Fruit fly (Drosophila melanogaster) whole organism, embryonic: Measurements from ENCODE around the gene Fam92.

Source experiments
- Aef1 ChIP-seq: fragments of 200-800 bp; sonication (Bioruptor generic); IDR thresholded peaks from 3 replicates; pipeline ENCODE4 v1.3.6; 2022; ENCODE audit warnings: missing biosample characterization, missing genetic modification characterization
- Atf6 ChIP-seq: fragments of 200-800 bp; sonication (Bioruptor generic); IDR thresholded peaks from 2 replicates; pipeline ENCODE4 v1.3.6; 2022; ENCODE audit warnings: missing biosample characterization, missing genetic modification characterization
- Bdp1 ChIP-seq: fragments of 200-800 bp; sonication (Bioruptor generic); optimal IDR thresholded peaks from 3 replicates; lab custom pipeline; 2016; ENCODE audit warnings: missing biosample characterization, missing genetic modification characterization
- CG10565 ChIP-seq: fragments of 200-800 bp; sonication (Bioruptor generic); optimal IDR thresholded peaks from 3 replicates; lab custom pipeline; 2016; ENCODE audit warnings: missing biosample characterization, mild to moderate bottlenecking, missing genetic modification characterization
- CG10654 ChIP-seq: fragments of 200-800 bp; sonication (Bioruptor generic); optimal IDR thresholded peaks from 2 replicates; lab custom pipeline; 2016; ENCODE audit warnings: missing biosample characterization, missing genetic modification characterization
- CG12236 ChIP-seq: fragments of 200-800 bp; sonication (Bioruptor generic); optimal IDR thresholded peaks from 2 replicates; lab custom pipeline; 2016; ENCODE audit warnings: missing biosample characterization, missing genetic modification characterization
- CG12299 ChIP-seq: fragments of 200-800 bp; sonication (Bioruptor generic); optimal IDR thresholded peaks from 2 replicates; lab custom pipeline; 2018; ENCODE audit warnings: missing biosample characterization, mild to moderate bottlenecking, missing genetic modification characterization
- CG12942 ChIP-seq: fragments of 200-800 bp; sonication (Bioruptor generic); optimal IDR thresholded peaks from 3 replicates; lab custom pipeline; 2016; ENCODE audit warnings: missing biosample characterization, missing genetic modification characterization
- CG15269 ChIP-seq: fragments of 200-800 bp; sonication (Bioruptor generic); optimal IDR thresholded peaks from 2 replicates; lab custom pipeline; 2018; ENCODE audit warnings: missing biosample characterization, mild to moderate bottlenecking, missing genetic modification characterization, moderate library complexity
- CG17186 ChIP-seq: fragments of 200-800 bp; sonication (Bioruptor generic); optimal IDR thresholded peaks from 3 replicates; lab custom pipeline; 2017; ENCODE audit warnings: missing biosample characterization, missing genetic modification reagents, missing genetic modification characterization
- CG17802 ChIP-seq: fragments of 200-800 bp; sonication (Bioruptor generic); optimal IDR thresholded peaks from 2 replicates; lab custom pipeline; 2018; ENCODE audit warnings: missing biosample characterization, mild to moderate bottlenecking, missing genetic modification characterization, moderate library complexity
- CG17829 ChIP-seq: fragments of 200-800 bp; optimal IDR thresholded peaks from 2 replicates; lab custom pipeline; 2019; ENCODE audit warnings: missing biosample characterization, mild to moderate bottlenecking, missing genetic modification characterization, moderate library complexity
- CG18764 ChIP-seq: fragments of 200-800 bp; sonication (Bioruptor generic); optimal IDR thresholded peaks from 3 replicates; lab custom pipeline; 2016; ENCODE audit warnings: missing biosample characterization, missing genetic modification characterization
- CG32772 ChIP-seq: fragments of 200-800 bp; sonication (Bioruptor generic); IDR thresholded peaks from 2 replicates; pipeline ENCODE4 v1.3.6; 2022; ENCODE audit warnings: missing biosample characterization, missing genetic modification characterization
- CG34224 ChIP-seq: fragments of 200-800 bp; sonication (Bioruptor generic); IDR thresholded peaks from 3 replicates; pipeline ENCODE4 v1.3.6; 2022; ENCODE audit warnings: missing biosample characterization, missing genetic modification characterization; ENCODE audit not compliant: partially characterized antibody
- CG3726 ChIP-seq: fragments of 200-800 bp; sonication (Bioruptor generic); IDR thresholded peaks from 3 replicates; pipeline ENCODE4, ENCODE4 v1.3.6; 2022; ENCODE audit warnings: missing biosample characterization, missing genetic modification characterization
- CG5180 ChIP-seq: fragments of 200-800 bp; sonication (Bioruptor generic); optimal IDR thresholded peaks from 3 replicates; lab custom pipeline; 2017; ENCODE audit warnings: missing biosample characterization, missing genetic modification characterization, mild to moderate bottlenecking, moderate library complexity, missing genetic modification reagents
- CG7963 ChIP-seq: fragments of 200-800 bp; sonication (Bioruptor generic); IDR thresholded peaks from 3 replicates; pipeline ENCODE4 v1.3.6; 2022; ENCODE audit warnings: missing biosample characterization, missing genetic modification characterization; ENCODE audit not compliant: partially characterized antibody
- Chrac-16 ChIP-seq: fragments of 200-800 bp; sonication (Bioruptor generic); optimal IDR thresholded peaks from 3 replicates; lab custom pipeline; 2016; ENCODE audit warnings: missing biosample characterization, missing genetic modification characterization
- Dfd ChIP-seq, 2 experiments: fragments of >200 bp; optimal IDR thresholded peaks; 2 replicates each; lab custom pipeline; 2017; ENCODE audit warnings: missing biosample characterization in 2 of 2, missing genetic modification characterization in 2 of 2
- Fer2 ChIP-seq: fragments of 200-800 bp; sonication (Bioruptor generic); optimal IDR thresholded peaks from 2 replicates; lab custom pipeline; 2018; ENCODE audit warnings: missing biosample characterization, mild to moderate bottlenecking, missing genetic modification characterization, moderate library complexity
- GATAe ChIP-seq: fragments of 200-800 bp; sonication (Bioruptor generic); conservative IDR thresholded peaks from 2 replicates; pipeline ENCODE4 v1.3.6; 2022; ENCODE audit warnings: missing biosample characterization, missing genetic modification characterization
- MBD-R2 ChIP-seq: fragments of 200-800 bp; sonication (Bioruptor generic); IDR thresholded peaks from 2 replicates; pipeline ENCODE4 v1.3.6; 2022; ENCODE audit warnings: missing biosample characterization, missing genetic modification characterization
- MESR4 ChIP-seq: fragments of 200-800 bp; sonication (Bioruptor generic); optimal IDR thresholded peaks from 2 replicates; lab custom pipeline; 2018; ENCODE audit warnings: missing biosample characterization, mild to moderate bottlenecking, missing genetic modification characterization, moderate library complexity
- Nf-YB ChIP-seq: fragments of 200-800 bp; sonication (Bioruptor generic); optimal IDR thresholded peaks from 3 replicates; lab custom pipeline; 2019; ENCODE audit warnings: missing biosample characterization, mild to moderate bottlenecking, missing genetic modification characterization, moderate library complexity
- Oaz ChIP-seq: fragments of 200-800 bp; sonication (Bioruptor generic); IDR thresholded peaks from 2 replicates; pipeline ENCODE4 v1.3.6; 2022; ENCODE audit warnings: missing biosample characterization, missing genetic modification characterization
- Optix ChIP-seq: fragments of 200-800 bp; sonication (Bioruptor generic); IDR thresholded peaks from 3 replicates; pipeline ENCODE4 v1.3.6; 2022; ENCODE audit warnings: missing biosample characterization, missing genetic modification characterization
- Ptx1 ChIP-seq: fragments of 200-800 bp; sonication (Bioruptor generic); IDR thresholded peaks from 2 replicates; pipeline ENCODE4 v1.3.6; 2022; ENCODE audit warnings: missing biosample characterization, missing genetic modification characterization
- Ravus ChIP-seq: fragments of 200-800 bp; sonication (Bioruptor generic); IDR thresholded peaks from 2 replicates; pipeline ENCODE4 v1.3.6; 2022; ENCODE audit warnings: missing biosample characterization, missing genetic modification characterization
- Ssrp ChIP-seq: fragments of 200-800 bp; sonication (Bioruptor generic); optimal IDR thresholded peaks from 2 replicates; lab custom pipeline; 2018; ENCODE audit warnings: missing biosample characterization, mild to moderate bottlenecking, missing genetic modification characterization, moderate library complexity
- aop ChIP-seq: fragments of 200-800 bp; sonication (Bioruptor generic); IDR thresholded peaks from 2 replicates; pipeline ENCODE4 v1.3.6; 2022; ENCODE audit warnings: missing biosample characterization, missing genetic modification characterization
- bowl ChIP-seq: fragments of 200-800 bp; sonication (Bioruptor generic); IDR thresholded peaks from 2 replicates; pipeline ENCODE4 v1.3.6; 2022; ENCODE audit warnings: missing biosample characterization, missing genetic modification characterization
- ci ChIP-seq: fragments of 200-800 bp; sonication (Bioruptor generic); IDR thresholded peaks from 3 replicates; pipeline ENCODE4 v1.3.6; 2022; ENCODE audit warnings: missing biosample characterization, missing genetic modification characterization
- cwo ChIP-seq: fragments of 200-800 bp; sonication (Bioruptor generic); optimal IDR thresholded peaks from 3 replicates; lab custom pipeline; 2017; ENCODE audit warnings: missing biosample characterization, missing genetic modification characterization, mild to moderate bottlenecking, moderate library complexity, missing genetic modification reagents
- dimm ChIP-seq: fragments of 200-800 bp; sonication (Bioruptor generic); IDR thresholded peaks from 2 replicates; pipeline ENCODE4 v1.3.6; 2022; ENCODE audit warnings: missing biosample characterization, missing genetic modification characterization
- dm ChIP-seq: fragments of 200-800 bp; sonication (Bioruptor generic); optimal IDR thresholded peaks from 3 replicates; lab custom pipeline; 2016; ENCODE audit warnings: missing biosample characterization, missing genetic modification characterization
- fd102C ChIP-seq: fragments of 200-800 bp; sonication (Bioruptor generic); optimal IDR thresholded peaks from 2 replicates; lab custom pipeline; 2018; ENCODE audit warnings: missing biosample characterization, mild to moderate bottlenecking, missing genetic modification characterization, moderate library complexity
- gce ChIP-seq: fragments of 200-800 bp; sonication (Bioruptor generic); IDR thresholded peaks from 3 replicates; pipeline ENCODE4 v1.3.6; 2022; ENCODE audit warnings: missing biosample characterization, missing genetic modification characterization
- gro ChIP-seq: fragments of 200-800 bp; sonication (Bioruptor generic); optimal IDR thresholded peaks from 2 replicates; lab custom pipeline; 2016; ENCODE audit warnings: missing biosample characterization, missing genetic modification characterization
- nau ChIP-seq: fragments of 200-800 bp; sonication (Bioruptor generic); optimal IDR thresholded peaks from 3 replicates; lab custom pipeline; 2017; ENCODE audit warnings: missing biosample characterization, mild to moderate bottlenecking, missing genetic modification characterization, missing genetic modification reagents
- nmo ChIP-seq: fragments of 200-800 bp; sonication (Bioruptor generic); optimal IDR thresholded peaks from 2 replicates; lab custom pipeline; 2018; ENCODE audit warnings: missing biosample characterization, mild to moderate bottlenecking, missing genetic modification characterization, moderate library complexity
- onecut ChIP-seq: fragments of 200-800 bp; sonication (Bioruptor generic); IDR thresholded peaks from 2 replicates; pipeline ENCODE4 v1.3.6; 2022; ENCODE audit warnings: missing biosample characterization, missing genetic modification characterization
- pb ChIP-seq: fragments of 200-800 bp; sonication (Bioruptor generic); optimal IDR thresholded peaks from 3 replicates; lab custom pipeline; 2016; ENCODE audit warnings: missing biosample characterization, missing genetic modification characterization
- pnt ChIP-seq: fragments of 200-800 bp; sonication (Bioruptor generic); optimal IDR thresholded peaks from 3 replicates; lab custom pipeline; 2016; ENCODE audit warnings: missing biosample characterization, missing genetic modification characterization
- run ChIP-seq: fragments of 200-800 bp; sonication (Bioruptor generic); optimal IDR thresholded peaks from 3 replicates; lab custom pipeline; 2018; ENCODE audit warnings: missing biosample characterization, mild to moderate bottlenecking, missing genetic modification characterization
- seq ChIP-seq: fragments of 200-800 bp; sonication (Bioruptor generic); IDR thresholded peaks from 2 replicates; pipeline ENCODE4 v1.3.6; 2022; ENCODE audit warnings: missing biosample characterization, missing genetic modification characterization
- sug ChIP-seq: fragments of 200-800 bp; optimal IDR thresholded peaks from 2 replicates; lab custom pipeline; 2019; ENCODE audit warnings: missing biosample characterization, mild to moderate bottlenecking, missing genetic modification characterization, moderate library complexity
- ttk ChIP-seq: fragments of 200-800 bp; sonication (Bioruptor generic); IDR thresholded peaks from 2 replicates; pipeline ENCODE4 v2.1.2; 2022; ENCODE audit warnings: missing biosample characterization, missing genetic modification characterization
- vnd ChIP-seq: fragments of 200-800 bp; sonication (Bioruptor generic); IDR thresholded peaks from 3 replicates; pipeline ENCODE4 v1.3.6; 2022; ENCODE audit warnings: missing biosample characterization, missing genetic modification characterization; ENCODE audit not compliant: partially characterized antibody
- wek ChIP-seq: fragments of 200-800 bp; sonication (Bioruptor generic); optimal IDR thresholded peaks from 3 replicates; lab custom pipeline; 2018; ENCODE audit warnings: missing biosample characterization, mild to moderate bottlenecking, missing genetic modification characterization, moderate library complexity
- z ChIP-seq: fragments of 200-800 bp; sonication (Bioruptor generic); IDR thresholded peaks from 3 replicates; pipeline ENCODE4 v1.3.6; 2022; ENCODE audit warnings: missing biosample characterization, missing genetic modification characterization
- zen2 ChIP-seq: fragments of 200-800 bp; sonication (Bioruptor generic); IDR thresholded peaks from 3 replicates; pipeline ENCODE4 v1.3.6; 2022; ENCODE audit warnings: missing biosample characterization, missing genetic modification characterization; ENCODE audit not compliant: partially characterized antibody

Fam92 gene

DNA sequence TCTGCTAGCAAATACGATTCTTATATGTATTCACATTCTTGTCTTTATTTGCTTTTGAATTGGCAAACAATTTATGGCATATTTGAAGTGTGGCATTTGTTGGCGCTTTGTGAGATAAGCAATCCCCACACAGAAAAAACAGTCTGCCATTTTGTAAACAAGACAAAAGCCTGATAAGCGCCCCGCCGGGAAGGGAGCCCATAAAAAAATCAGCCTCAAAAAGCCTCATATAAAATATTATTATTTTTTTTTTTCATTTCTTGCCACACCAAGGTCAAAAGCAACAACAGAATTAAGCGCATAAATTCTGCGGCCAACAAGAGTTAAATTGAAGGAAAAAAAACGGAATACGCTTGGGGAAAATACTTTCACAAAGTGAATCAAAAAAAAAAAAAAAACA lies 50.6 kb downstream of the Fam92 start (continued):
- no peak; the same call in 1 of the 2 replicates for TF ChIP-seq seq (GFP tag; lab: Robert Waterston, UW)
- TF ChIP-seq gce (GFP tag; lab: Robert Waterston, UW) = no peak
- no peak for TF ChIP-seq CG32772
- no peak for TF ChIP-seq CG34224
- TF ChIP-seq CG5180 (GFP tag; lab: Kevin White, UChicago) = no peak
- TF ChIP-seq sug = peak; percentile 78
- TF ChIP-seq MBD-R2 = no peak
- no peak for TF ChIP-seq CG17802 (tag; lab: Kevin White, UChicago)
- no peak for TF ChIP-seq wek
- TF ChIP-seq Oaz (GFP tag; lab: Robert Waterston, UW) = no peak
- peak; percentile 30 for TF ChIP-seq cwo (GFP tag; lab: Kevin White, UChicago)
- no peak for TF ChIP-seq aop (GFP tag; lab: Robert Waterston, UW)
- no peak; the same call in 1 of the 2 replicates for TF ChIP-seq GATAe (GFP tag; lab: Robert Waterston, UW)
- no peak for TF ChIP-seq Ravus (GFP tag; lab: Robert Waterston, UW)
- peak; percentile 53; the same call in 1 of the 2 replicates for TF ChIP-seq Atf6 (GFP tag; lab: Robert Waterston, UW)
- no peak for TF ChIP-seq run (tag; lab: Kevin White, UChicago)
- TF ChIP-seq CG12942 (GFP tag; lab: Kevin White, UChicago) = no peak
- TF ChIP-seq CG18764 (GFP tag; lab: Kevin White, UChicago) = no peak
- no peak for TF ChIP-seq Ptx1
- TF ChIP-seq CG10565 (GFP tag; lab: Kevin White, UChicago) = no peak
- no peak for TF ChIP-seq zen2 (GFP tag; lab: Robert Waterston, UW)
- TF ChIP-seq bowl (GFP tag; lab: Robert Waterston, UW) = no peak
- TF ChIP-seq vnd = no peak
- TF ChIP-seq CG7963 = no peak
- no peak for TF ChIP-seq MESR4
- no peak for TF ChIP-seq Chrac-16 (GFP tag; lab: Kevin White, UChicago)
- TF ChIP-seq CG17829 (tag; lab: Kevin White, UChicago) = no peak
- TF ChIP-seq Dfd (GFP tag; optimal IDR thresholded peaks at IDR 0.05; lab: Kevin White, UChicago) = no peak
- TF ChIP-seq Nf-YB (GFP tag; lab: Kevin White, UChicago) = no peak
- TF ChIP-seq CG3726 (GFP tag; lab: Robert Waterston, UW) = no peak
- TF ChIP-seq dm (GFP tag; lab: Kevin White, UChicago) = no peak
- TF ChIP-seq CG12236 = peak; percentile 8
- TF ChIP-seq Ssrp (tag; lab: Kevin White, UChicago) = no peak
- no peak for TF ChIP-seq z (GFP tag; lab: Robert Waterston, UW)
- 0 out of 3 replicates have a peak, but pooled peaks have one; percentile 10 for TF ChIP-seq ci
- no peak for TF ChIP-seq CG12299
- peak; percentile 43 for TF ChIP-seq nau (GFP tag; lab: Kevin White, UChicago)
- TF ChIP-seq Optix (GFP tag; lab: Robert Waterston, UW) = no peak
- TF ChIP-seq pnt (GFP tag; lab: Kevin White, UChicago) = no peak
- no peak for TF ChIP-seq dimm (GFP tag; lab: Robert Waterston, UW)
- TF ChIP-seq fd102C (GFP tag; lab: Kevin White, UChicago) = no peak
- TF ChIP-seq CG10654 (GFP tag; lab: Kevin White, UChicago) = no peak
- TF ChIP-seq Aef1 = no peak
- TF ChIP-seq CG17186 (GFP tag; lab: Kevin White, UChicago) = no peak
- TF ChIP-seq nmo = no peak
- peak; percentile 56 for TF ChIP-seq CG15269 (tag; lab: Kevin White, UChicago)
- peak; percentile 67 for TF ChIP-seq gro (GFP tag; lab: Kevin White, UChicago)
- peak; percentile 10 for TF ChIP-seq Fer2 (tag; lab: Kevin White, UChicago)
- no peak for TF ChIP-seq onecut (GFP tag; lab: Robert Waterston, UW)
- no peak for TF ChIP-seq pb (GFP tag; lab: Kevin White, UChicago)
- TF ChIP-seq ttk (GFP tag; lab: Robert Waterston, UW) = no peak
- TF ChIP-seq Bdp1 (GFP tag; lab: Kevin White, UChicago) = no peak
